Fruit fly (Drosophila melanogaster) whole organism, pupa: ENCODE results near the gene Ccp84Ae.

Experiments used
- CG10348 ChIP-seq: fragments of 200-800 bp; sonication (Bioruptor generic); IDR thresholded peaks from 2 replicates; pipeline ENCODE4 v1.3.6; 2022; ENCODE audit warnings: missing biosample characterization, missing genetic modification characterization
- CG12605 ChIP-seq: fragments of 200-800 bp; sonication (Bioruptor generic); IDR thresholded peaks from 2 replicates; pipeline ENCODE4 v1.3.6; 2022; ENCODE audit warnings: missing biosample characterization, missing genetic modification characterization
- CG4496 ChIP-seq: fragments of 200-800 bp; sonication (Bioruptor generic); IDR thresholded peaks from 3 replicates; pipeline ENCODE4 v1.3.6; 2022; ENCODE audit warnings: missing biosample characterization, missing genetic modification characterization
- fd96Ca ChIP-seq: fragments of 200-800 bp; sonication (Bioruptor generic); IDR thresholded peaks from 3 replicates; pipeline ENCODE4 v1.3.6; 2022; ENCODE audit warnings: missing biosample characterization, missing genetic modification characterization

DNA sequence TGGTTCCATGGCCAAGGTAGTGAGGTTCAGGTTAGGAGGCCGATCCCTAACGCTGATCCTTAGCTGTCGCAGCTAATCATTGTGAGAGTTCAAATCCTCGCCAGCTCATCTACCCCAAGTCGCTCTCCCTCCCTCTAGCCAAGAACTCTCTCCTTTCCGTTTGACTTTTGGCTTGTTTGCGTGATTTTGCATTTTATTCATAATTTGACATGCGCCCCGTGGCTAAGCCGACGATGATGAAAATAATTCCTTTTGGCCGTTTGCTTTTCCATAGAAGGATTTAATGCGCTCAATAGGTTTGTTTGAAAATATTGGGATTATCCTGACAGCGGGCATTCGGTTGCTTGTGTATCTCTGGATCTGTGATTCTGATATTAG, 28.3 kb downstream of the Ccp84Ae start:
- TF ChIP-seq CG4496 = no peak
- TF ChIP-seq CG10348 (GFP tag; lab: Robert Waterston, UW) = no peak
- no peak for TF ChIP-seq fd96Ca (GFP tag; lab: Robert Waterston, UW)
- no peak for TF ChIP-seq CG12605 (GFP tag; lab: Robert Waterston, UW)
